Comparison of ENCODE assay signal across 5 fruit fly cellular contexts in genomic region chr3R:5685269-5686048, dm6.
A peak's percentile ranks its signal among the peaks of the same experiment; 100 is the strongest.
TF ChIP-seq lines count a peak whose summit lies in the region.

Gene Rab23 (minus strand): TSS chr3R:5685434.
Gene plx (plus strand): TSS chr3R:5685855.

- TF ChIP-seq CTCF in whole organism, embryonic (GFP tag; optimal IDR thresholded peaks at IDR 0.05; lab: Kevin White, UChicago) = peak; percentile 8

TF ChIP-seq in whole organism, adult, 20 proteins besides CTCF, POLR2A, EP300 and RAD21:
- TF ChIP-seq CG33017 (tag; optimal IDR thresholded peaks at IDR 0.05; lab: Kevin White, UChicago) (no peak), Mnt (GFP tag; optimal IDR thresholded peaks at IDR 0.05; lab: Kevin White, UChicago) (peak; percentile 47), pad (GFP tag; optimal IDR thresholded peaks at IDR 0.05; lab: Kevin White, UChicago) (peak; percentile 31), Crg-1 (GFP tag; optimal IDR thresholded peaks at IDR 0.05; lab: Kevin White, UChicago) (peak; percentile 56), Hr96 (GFP tag; optimal IDR thresholded peaks at IDR 0.05; lab: Kevin White, UChicago) (peak; percentile 9), bab1 (GFP tag; optimal IDR thresholded peaks at IDR 0.05; lab: Kevin White, UChicago) (peak; percentile 59), kay (GFP tag; lab: Kevin White, UChicago; ENCODE audit: borderline replicate concordance) (peak; percentile 11), ovo (GFP tag; optimal IDR thresholded peaks at IDR 0.05; lab: Kevin White, UChicago) (no peak), CG14711 (tag; optimal IDR thresholded peaks at IDR 0.05; lab: Kevin White, UChicago) (no peak), CG7101 (tag; optimal IDR thresholded peaks at IDR 0.05; lab: Kevin White, UChicago) (peak; percentile 40), toe (GFP tag; optimal IDR thresholded peaks at IDR 0.05; lab: Kevin White, UChicago) (peak; percentile 43), CG12768 (GFP tag; optimal IDR thresholded peaks at IDR 0.05; lab: Kevin White, UChicago) (no peak), CG5204 (GFP tag; optimal IDR thresholded peaks at IDR 0.05; lab: Kevin White, UChicago) (no peak), Clk (GFP tag; optimal IDR thresholded peaks at IDR 0.05; lab: Kevin White, UChicago) (no peak), CG1620 (GFP tag; optimal IDR thresholded peaks at IDR 0.05; lab: Kevin White, UChicago) (peak; percentile 64), CG11617 (GFP tag; optimal IDR thresholded peaks at IDR 0.05; lab: Kevin White, UChicago) (no peak)

TF ChIP-seq in whole organism, embryonic, 481 proteins besides CTCF, POLR2A, EP300 and RAD21 (continues in another document):
- TF ChIP-seq CG13287 (GFP tag; IDR thresholded peaks at IDR 0.05; lab: Robert Waterston, UW; ENCODE audit: partially characterized antibody) = peak; percentile 47; the same call in 1 of the 2 replicates
- TF ChIP-seq Elba2 (GFP tag; optimal IDR thresholded peaks at IDR 0.05; lab: Kevin White, UChicago) = peak; percentile 39
- TF ChIP-seq Atf6 (GFP tag; IDR thresholded peaks at IDR 0.05; lab: Robert Waterston, UW) = no peak; the same call in 1 of the 2 replicates
- no peak for TF ChIP-seq wek (GFP tag; optimal IDR thresholded peaks at IDR 0.05; lab: Kevin White, UChicago)
- peak; percentile 26; the same call in 1 of the 2 replicates for TF ChIP-seq Ptx1 (GFP tag; IDR thresholded peaks at IDR 0.05; lab: Robert Waterston, UW)
- peak; percentile 40 for TF ChIP-seq ERR (GFP tag; optimal IDR thresholded peaks at IDR 0.05; lab: Kevin White, UChicago)
- peak; percentile 1 for TF ChIP-seq kni (GFP tag; optimal IDR thresholded peaks at IDR 0.05; lab: Kevin White, UChicago)
- peak; percentile 76 for TF ChIP-seq Ets65A (GFP tag; lab: Kevin White, UChicago)
- peak; percentile 58 for TF ChIP-seq CG17186 (GFP tag; optimal IDR thresholded peaks at IDR 0.05; lab: Kevin White, UChicago)
- no peak for TF ChIP-seq CG10565 (GFP tag; optimal IDR thresholded peaks at IDR 0.05; lab: Kevin White, UChicago)
- peak; percentile 93 for TF ChIP-seq pzg (GFP tag; optimal IDR thresholded peaks at IDR 0.05; lab: Kevin White, UChicago)
- TF ChIP-seq CG12659 (GFP tag; optimal IDR thresholded peaks at IDR 0.05; lab: Kevin White, UChicago) = peak; percentile 63
- TF ChIP-seq kay (GFP tag; optimal IDR thresholded peaks at IDR 0.05; lab: Kevin White, UChicago) = no peak
- TF ChIP-seq nmo (GFP tag; optimal IDR thresholded peaks at IDR 0.05; lab: Kevin White, UChicago) = peak; percentile 34
- peak in 1 of 2 experiments; percentile 17 for TF ChIP-seq insv (GFP tag; optimal IDR thresholded peaks at IDR 0.05; lab: Kevin White, UChicago)
- TF ChIP-seq Dip3 (GFP tag; optimal IDR thresholded peaks at IDR 0.05; lab: Kevin White, UChicago) = no peak
- TF ChIP-seq CG42726 (GFP tag; IDR thresholded peaks at IDR 0.05; lab: Robert Waterston, UW; ENCODE audit: partially characterized antibody) = peak; percentile 27; the same call in 1 of the 2 replicates
- peak; percentile 11; the same call in 1 of the 2 replicates for TF ChIP-seq vvl (GFP tag; IDR thresholded peaks at IDR 0.05; lab: Robert Waterston, UW)

TF ChIP-seq in whole organism, prepupa, 60 proteins besides CTCF, POLR2A, EP300 and RAD21 (continues in another document):
- no peak for TF ChIP-seq Ets96B (tag; optimal IDR thresholded peaks at IDR 0.05; lab: Kevin White, UChicago)
- no peak for TF ChIP-seq fd59A (GFP tag; optimal IDR thresholded peaks at IDR 0.05; lab: Kevin White, UChicago)
- no peak for TF ChIP-seq CG1621 (tag; optimal IDR thresholded peaks at IDR 0.05; lab: Kevin White, UChicago)
- peak; percentile 17 for TF ChIP-seq CG31627 (GFP tag; optimal IDR thresholded peaks at IDR 0.05; lab: Kevin White, UChicago)
- peak; percentile 73 for TF ChIP-seq fkh (GFP tag; optimal IDR thresholded peaks at IDR 0.05; lab: Kevin White, UChicago)
- no peak for TF ChIP-seq Hr38 (GFP tag; optimal IDR thresholded peaks at IDR 0.05; lab: Kevin White, UChicago)
- TF ChIP-seq cyc (GFP tag; optimal IDR thresholded peaks at IDR 0.05; lab: Kevin White, UChicago) = no peak
- peak; percentile 10; the same call in 1 of the 3 replicates for TF ChIP-seq CG6163 (GFP tag; IDR thresholded peaks at IDR 0.05; lab: Robert Waterston, UW)
- TF ChIP-seq Gug (GFP tag; IDR thresholded peaks at IDR 0.05; lab: Robert Waterston, UW) = no peak
- TF ChIP-seq Hr4 (GFP tag; optimal IDR thresholded peaks at IDR 0.05; lab: Kevin White, UChicago) = no peak
- no peak for TF ChIP-seq salr (GFP tag; optimal IDR thresholded peaks at IDR 0.05; lab: Kevin White, UChicago)
- TF ChIP-seq CG6792 (GFP tag; optimal IDR thresholded peaks at IDR 0.05; lab: Kevin White, UChicago) = no peak
- TF ChIP-seq CG8119 (GFP tag; IDR thresholded peaks at IDR 0.05; lab: Robert Waterston, UW) = no peak
- no peak for TF ChIP-seq CG8319 (GFP tag; optimal IDR thresholded peaks at IDR 0.05; lab: Kevin White, UChicago)
- TF ChIP-seq CG15336 (GFP tag; IDR thresholded peaks at IDR 0.05; lab: Robert Waterston, UW) = no peak
- TF ChIP-seq CG34406 (GFP tag; optimal IDR thresholded peaks at IDR 0.05; lab: Kevin White, UChicago) = no peak
- no peak for TF ChIP-seq CG6854 (GFP tag; optimal IDR thresholded peaks at IDR 0.05; lab: Kevin White, UChicago)
- TF ChIP-seq CG11762 (GFP tag; optimal IDR thresholded peaks at IDR 0.05; lab: Kevin White, UChicago; ENCODE audit: insufficient read depth) = no peak
- no peak for TF ChIP-seq Eip93F (GFP tag; optimal IDR thresholded peaks at IDR 0.05; lab: Kevin White, UChicago)
- TF ChIP-seq CG6276 (GFP tag; optimal IDR thresholded peaks at IDR 0.05; lab: Kevin White, UChicago) = no peak
- peak; percentile 22 for TF ChIP-seq Met (GFP tag; optimal IDR thresholded peaks at IDR 0.05; lab: Kevin White, UChicago)

TF ChIP-seq in whole organism, pupa, 21 proteins besides CTCF, POLR2A, EP300 and RAD21:
- TF ChIP-seq D1 (tag; optimal IDR thresholded peaks at IDR 0.05; lab: Kevin White, UChicago) = no peak
- TF ChIP-seq Ets98B (GFP tag; IDR thresholded peaks at IDR 0.05; lab: Robert Waterston, UW) = peak; percentile 5; the same call in 1 of the 2 replicates
TF ChIP-seq in whole organism, pupa: peak in this region for 1.

TF ChIP-seq in whole organism, wandering third instar larva, 38 proteins besides CTCF, POLR2A, EP300 and RAD21:
- TF ChIP-seq Myc (optimal IDR thresholded peaks at IDR 0.05; lab: Kevin White, UChicago) (peak; percentile 53), Abd-B (GFP tag; optimal IDR thresholded peaks at IDR 0.05; lab: Kevin White, UChicago) (no peak), usp (GFP tag; optimal IDR thresholded peaks at IDR 0.05; lab: Kevin White, UChicago) (no peak), Mio (GFP tag; optimal IDR thresholded peaks at IDR 0.05; lab: Kevin White, UChicago) (no peak), Jra (GFP tag; optimal IDR thresholded peaks at IDR 0.05; lab: Kevin White, UChicago) (peak; percentile 19), tai (GFP tag; optimal IDR thresholded peaks at IDR 0.05; lab: Kevin White, UChicago) (peak; percentile 31), rgr (GFP tag; optimal IDR thresholded peaks at IDR 0.05; lab: Kevin White, UChicago) (peak; percentile 39), h (GFP tag; optimal IDR thresholded peaks at IDR 0.05; lab: Kevin White, UChicago) (peak; percentile 29), Hnf4 (GFP tag; optimal IDR thresholded peaks at IDR 0.05; lab: Kevin White, UChicago) (peak; percentile 54), woc (GFP tag; optimal IDR thresholded peaks at IDR 0.05; lab: Kevin White, UChicago) (no peak), foxo (GFP tag; optimal IDR thresholded peaks at IDR 0.05; lab: Kevin White, UChicago) (peak in 1 of 2 experiments; percentile 28), GATAd (GFP tag; optimal IDR thresholded peaks at IDR 0.05; lab: Kevin White, UChicago) (no peak), CrebA (GFP tag; optimal IDR thresholded peaks at IDR 0.05; lab: Kevin White, UChicago; ENCODE audit: borderline replicate concordance) (no peak), Dif (GFP tag; optimal IDR thresholded peaks at IDR 0.05; lab: Kevin White, UChicago; ENCODE audit: partially characterized antibody) (peak; percentile 51), HLH106 (tag; optimal IDR thresholded peaks at IDR 0.05; lab: Kevin White, UChicago) (peak; percentile 18), OdsH (GFP tag; optimal IDR thresholded peaks at IDR 0.05; lab: Kevin White, UChicago) (peak; percentile 4)
